Fruit fly (Drosophila melanogaster): ENCODE measurements around the gene CG7059.

CG7059 gene

dm6 chr3R:22396238-22396772, 6.7 kb downstream of the CG7059 start:
- no peak for TF ChIP-seq h (optimal IDR thresholded peaks at IDR 0.05)
- no peak for TF ChIP-seq psq (optimal IDR thresholded peaks at IDR 0.05)
- TF ChIP-seq ttk (optimal IDR thresholded peaks at IDR 0.05): no peak
- no peak for TF ChIP-seq Sin3A (optimal IDR thresholded peaks at IDR 0.05)
- no peak for TF ChIP-seq Myc (optimal IDR thresholded peaks at IDR 0.05)

- TF ChIP-seq psq (optimal IDR thresholded peaks at IDR 0.05) (no peak), Myc (optimal IDR thresholded peaks at IDR 0.05) (no peak)
These were observed 7.6 kb downstream of the CG7059 start for dm6 chr3R:22397068-22397700.

- TF ChIP-seq Myc (optimal IDR thresholded peaks at IDR 0.05) (no peak), Sin3A (optimal IDR thresholded peaks at IDR 0.05) (no peak), psq (optimal IDR thresholded peaks at IDR 0.05) (no peak), insv (optimal IDR thresholded peaks at IDR 0.05) (no peak), ttk (optimal IDR thresholded peaks at IDR 0.05) (no peak), h (optimal IDR thresholded peaks at IDR 0.05) (no peak)
These were observed 10.7 kb downstream of the CG7059 start for dm6 chr3R:22400246-22400645.

- TF ChIP-seq Myc (optimal IDR thresholded peaks at IDR 0.05) (no peak), h (optimal IDR thresholded peaks at IDR 0.05) (no peak), ttk (optimal IDR thresholded peaks at IDR 0.05) (no peak), psq (optimal IDR thresholded peaks at IDR 0.05) (no peak), insv (optimal IDR thresholded peaks at IDR 0.05) (no peak), Sin3A (optimal IDR thresholded peaks at IDR 0.05) (no peak)
These were observed 12.8 kb downstream of the CG7059 start, which contains the start of gene CG13856 for dm6 chr3R:22402355-22402754. Gene CG13856, plus strand, starts transcription at chr3R:22402655.

- TF ChIP-seq Myc (optimal IDR thresholded peaks at IDR 0.05): no peak
- TF ChIP-seq psq (optimal IDR thresholded peaks at IDR 0.05): no peak
- TF ChIP-seq ttk (optimal IDR thresholded peaks at IDR 0.05): no peak
- TF ChIP-seq Sin3A (optimal IDR thresholded peaks at IDR 0.05): no peak
- TF ChIP-seq insv (optimal IDR thresholded peaks at IDR 0.05): no peak
- TF ChIP-seq h (optimal IDR thresholded peaks at IDR 0.05): no peak
These were observed 16.1 kb downstream of the CG7059 start, which contains the start of gene CG13855 for dm6 chr3R:22405639-22406038. Gene CG13855, plus strand, starts transcription at chr3R:22405939.

- TF ChIP-seq ttk (optimal IDR thresholded peaks at IDR 0.05): no peak
- TF ChIP-seq h (optimal IDR thresholded peaks at IDR 0.05): no peak
- no peak for TF ChIP-seq Myc (optimal IDR thresholded peaks at IDR 0.05)
- TF ChIP-seq Sin3A (optimal IDR thresholded peaks at IDR 0.05): no peak
- no peak for TF ChIP-seq psq (optimal IDR thresholded peaks at IDR 0.05)
- no peak for TF ChIP-seq insv (optimal IDR thresholded peaks at IDR 0.05)
These were observed 21.2 kb downstream of the CG7059 start, which contains the start of the genes CG13850 and lqfR for dm6 chr3R:22410537-22411360. Gene CG13850, minus strand, starts transcription at chr3R:22410915. Gene lqfR, plus strand, starts transcription at chr3R:22411301.

dm6 chr3R:22411879-22412587, 22.5 kb downstream of the CG7059 start:
- TF ChIP-seq h (optimal IDR thresholded peaks at IDR 0.05): no peak
- TF ChIP-seq psq (optimal IDR thresholded peaks at IDR 0.05): no peak
- no peak for TF ChIP-seq ttk (optimal IDR thresholded peaks at IDR 0.05)
- no peak for TF ChIP-seq Sin3A (optimal IDR thresholded peaks at IDR 0.05)
- no peak for TF ChIP-seq insv (optimal IDR thresholded peaks at IDR 0.05)
- TF ChIP-seq Myc (optimal IDR thresholded peaks at IDR 0.05): no peak

dm6 chr3R:22420911-22421310, 31.3 kb downstream of the CG7059 start, which contains the start of the genes Nop56 and mats:
Gene Nop56, minus strand, starts transcription at chr3R:22421068.
Gene mats, plus strand, starts transcription at chr3R:22421161.
- TF ChIP-seq h (optimal IDR thresholded peaks at IDR 0.05) (no peak), ttk (optimal IDR thresholded peaks at IDR 0.05) (no peak), Myc (optimal IDR thresholded peaks at IDR 0.05) (no peak), psq (optimal IDR thresholded peaks at IDR 0.05) (no peak), Sin3A (optimal IDR thresholded peaks at IDR 0.05) (no peak), insv (optimal IDR thresholded peaks at IDR 0.05) (no peak)

dm6 chr3R:22421618-22422017, 32.0 kb downstream of the CG7059 start:
- TF ChIP-seq Sin3A (optimal IDR thresholded peaks at IDR 0.05): no peak
- no peak for TF ChIP-seq insv (optimal IDR thresholded peaks at IDR 0.05)
- TF ChIP-seq Myc (optimal IDR thresholded peaks at IDR 0.05): no peak
- no peak for TF ChIP-seq ttk (optimal IDR thresholded peaks at IDR 0.05)
- TF ChIP-seq psq (optimal IDR thresholded peaks at IDR 0.05): no peak
- TF ChIP-seq h (optimal IDR thresholded peaks at IDR 0.05): no peak

- TF ChIP-seq insv (optimal IDR thresholded peaks at IDR 0.05) (no peak), Sin3A (optimal IDR thresholded peaks at IDR 0.05) (no peak), ttk (optimal IDR thresholded peaks at IDR 0.05) (no peak), psq (optimal IDR thresholded peaks at IDR 0.05) (no peak), Myc (optimal IDR thresholded peaks at IDR 0.05) (no peak), h (optimal IDR thresholded peaks at IDR 0.05) (no peak)
These were observed 34.4 kb downstream of the CG7059 start for dm6 chr3R:22423996-22424395.

dm6 chr3R:22424602-22425190, 35.1 kb downstream of the CG7059 start, which contains the start of gene pinta:
Gene pinta, minus strand, starts transcription at chr3R:22424929.
- TF ChIP-seq Myc (optimal IDR thresholded peaks at IDR 0.05): no peak
- no peak for TF ChIP-seq psq (optimal IDR thresholded peaks at IDR 0.05)
- TF ChIP-seq insv (optimal IDR thresholded peaks at IDR 0.05): no peak
- no peak for TF ChIP-seq Sin3A (optimal IDR thresholded peaks at IDR 0.05)
- no peak for TF ChIP-seq ttk (optimal IDR thresholded peaks at IDR 0.05)
- TF ChIP-seq h (optimal IDR thresholded peaks at IDR 0.05): no peak
